Fruit fly (Drosophila melanogaster): Measurements from ENCODE around the gene CG6793.

- TF ChIP-seq CG16779 (tag; optimal IDR thresholded peaks at IDR 0.05) (no peak), CG10631 (GFP tag; optimal IDR thresholded peaks at IDR 0.05) (peak; percentile 59), CG6854 (GFP tag; optimal IDR thresholded peaks at IDR 0.05) (no peak), Eip78C (GFP tag) (peak; percentile 84), OdsH (GFP tag; optimal IDR thresholded peaks at IDR 0.05) (no peak), CG31627 (GFP tag; optimal IDR thresholded peaks at IDR 0.05) (no peak), Ets96B (tag; optimal IDR thresholded peaks at IDR 0.05) (peak; percentile 61), Blimp-1 (GFP tag; optimal IDR thresholded peaks at IDR 0.05) (no peak), Hr39 (GFP tag; optimal IDR thresholded peaks at IDR 0.05) (peak; percentile 4), Lpt (GFP tag; optimal IDR thresholded peaks at IDR 0.05) (peak; percentile 4), svp (GFP tag) (peak; percentile 65), CG4318 (GFP tag; optimal IDR thresholded peaks at IDR 0.05) (no peak), eg (GFP tag; IDR thresholded peaks at IDR 0.05) (0 out of 3 replicates have a peak, but pooled peaks have one; percentile 15), topi (GFP tag; optimal IDR thresholded peaks at IDR 0.05) (no peak)
Measured at dm6 chr3L:12013698-12014097, 28.5 kb upstream of the CG6793 start.
